Fruit fly (Drosophila melanogaster) whole organism, wandering third instar larva: ENCODE measurements around the gene Polr3E.
A peak's percentile ranks its signal among the peaks of the same experiment; 100 is the strongest.

Experiments used
- Abd-B ChIP-seq: fragments of >200 bp; optimal IDR thresholded peaks from 2 replicates; lab custom pipeline; 2017; ENCODE audit warnings: missing biosample characterization, missing genetic modification characterization
- Dfd ChIP-seq: fragments of >200 bp; optimal IDR thresholded peaks from 2 replicates; lab custom pipeline; 2017; ENCODE audit warnings: missing biosample characterization, missing genetic modification characterization
- Dif ChIP-seq: fragments of 200-275, 200-300 bp; sonication (Bioruptor generic); optimal IDR thresholded peaks from 2 replicates; lab custom pipeline; 2018; ENCODE audit warnings: missing biosample characterization, missing genetic modification characterization; ENCODE audit not compliant: partially characterized antibody
- HLH106 ChIP-seq: fragments of 200-800 bp; optimal IDR thresholded peaks from 3 replicates; lab custom pipeline; 2019; ENCODE audit warnings: missing biosample characterization, mild to moderate bottlenecking, missing genetic modification characterization, moderate library complexity
- Hr83 ChIP-seq: fragments of 200-300 bp; sonication (Bioruptor generic); optimal IDR thresholded peaks from 2 replicates; lab custom pipeline; 2016; ENCODE audit warnings: missing biosample characterization, mild to moderate bottlenecking, missing genetic modification characterization, moderate library complexity; ENCODE audit not compliant: poor library complexity, severe bottlenecking
- OdsH ChIP-seq: fragments of 200-800 bp; sonication (Bioruptor generic); optimal IDR thresholded peaks from 2 replicates; lab custom pipeline; 2016; ENCODE audit warnings: missing biosample characterization, mild to moderate bottlenecking, missing genetic modification characterization
- Vsx2 ChIP-seq: fragments of 200-300, 225-300 bp; sonication (Bioruptor generic); optimal IDR thresholded peaks from 2 replicates; lab custom pipeline; 2018; ENCODE audit warnings: missing biosample characterization, missing genetic modification characterization; ENCODE audit not compliant: partially characterized antibody
- h ChIP-seq: fragments of 200-800 bp; sonication (Bioruptor generic); optimal IDR thresholded peaks from 3 replicates; lab custom pipeline; 2016; ENCODE audit warnings: missing biosample characterization, mild to moderate bottlenecking, missing genetic modification characterization
- psq ChIP-seq: fragments of 200-800 bp; sonication (Bioruptor generic); optimal IDR thresholded peaks from 3 replicates; lab custom pipeline; 2017; ENCODE audit warnings: missing biosample characterization, mild to moderate bottlenecking, missing genetic modification characterization, moderate library complexity
- rgr ChIP-seq: fragments of 200-800 bp; sonication (Bioruptor generic); optimal IDR thresholded peaks from 3 replicates; lab custom pipeline; 2016; ENCODE audit warnings: missing biosample characterization, mild to moderate bottlenecking, missing genetic modification characterization
- sv ChIP-seq: fragments of 200-800 bp; sonication (Bioruptor generic); optimal IDR thresholded peaks from 3 replicates; lab custom pipeline; 2016; ENCODE audit warnings: missing biosample characterization, missing genetic modification characterization
- woc ChIP-seq: sonication (Bioruptor generic); optimal IDR thresholded peaks from 2 replicates; lab custom pipeline; 2016; ENCODE audit warnings: missing biosample characterization, mild to moderate bottlenecking, missing genetic modification characterization

DNA sequence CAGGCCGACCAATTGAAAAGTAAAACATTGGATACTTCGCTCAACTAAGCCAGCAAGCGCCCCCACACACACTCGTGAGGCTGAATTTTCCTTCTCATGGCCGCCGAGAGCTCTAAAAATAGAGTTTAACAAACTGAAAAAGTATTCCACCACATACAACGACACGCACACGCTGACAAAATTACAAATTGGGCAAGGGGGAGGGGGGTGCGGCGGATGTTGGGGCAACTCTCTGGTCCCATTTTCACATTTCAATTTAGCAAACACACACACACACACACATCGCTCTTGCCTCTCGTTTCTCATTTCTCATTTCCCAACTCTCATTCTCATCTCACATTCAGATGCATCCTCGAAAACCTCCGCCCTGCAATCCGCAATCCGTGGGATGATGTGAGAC lies 11.8 kb downstream of the Polr3E start:
- no peak for TF ChIP-seq OdsH (GFP tag; lab: Kevin White, UChicago)
- no peak for TF ChIP-seq h (GFP tag; lab: Kevin White, UChicago)
- TF ChIP-seq Vsx2 (GFP tag; lab: Kevin White, UChicago), result no peak
- TF ChIP-seq Dfd (GFP tag; lab: Kevin White, UChicago), result peak; percentile 32
- TF ChIP-seq Hr83 (GFP tag; lab: Kevin White, UChicago), result no peak
- TF ChIP-seq Abd-B (GFP tag; lab: Kevin White, UChicago), result no peak
- TF ChIP-seq Dif (GFP tag; lab: Kevin White, UChicago), result no peak
- no peak for TF ChIP-seq woc
- TF ChIP-seq HLH106 (tag; lab: Kevin White, UChicago), result no peak
- TF ChIP-seq sv, result no peak
- no peak for TF ChIP-seq psq (GFP tag; lab: Kevin White, UChicago)
- no peak for TF ChIP-seq rgr
